Fruit fly (Drosophila melanogaster) whole organism, pupa: ENCODE results near the gene CG8541.

Source experiments
- CG12605 ChIP-seq: fragments of 200-800 bp; sonication (Bioruptor generic); IDR thresholded peaks from 2 replicates; pipeline ENCODE4 v1.3.6; 2022; ENCODE audit warnings: missing biosample characterization, missing genetic modification characterization
- CG15710 ChIP-seq: fragments of 200-800 bp; sonication (Bioruptor generic); optimal IDR thresholded peaks from 2 replicates; lab custom pipeline; 2018; ENCODE audit warnings: missing biosample characterization, mild to moderate bottlenecking, missing genetic modification characterization, moderate library complexity
- CG32121 ChIP-seq: fragments of 200-800 bp; sonication (Bioruptor generic); IDR thresholded peaks from 2 replicates; pipeline ENCODE4 v1.3.6; 2022; ENCODE audit warnings: missing biosample characterization, missing genetic modification characterization
- CG34367 ChIP-seq: fragments of 200-800 bp; sonication (Bioruptor generic); optimal IDR thresholded peaks from 2 replicates; lab custom pipeline; 2018; ENCODE audit warnings: missing biosample characterization, mild to moderate bottlenecking, missing genetic modification characterization
- CG4496 ChIP-seq: fragments of 200-800 bp; sonication (Bioruptor generic); IDR thresholded peaks from 3 replicates; pipeline ENCODE4 v1.3.6; 2022; ENCODE audit warnings: missing biosample characterization, missing genetic modification characterization
- CG8301 ChIP-seq: fragments of 200-800 bp; sonication (Bioruptor generic); optimal IDR thresholded peaks from 2 replicates; lab custom pipeline; 2018; ENCODE audit warnings: missing biosample characterization, mild to moderate bottlenecking, missing genetic modification characterization
- CG9948 ChIP-seq: fragments of 200-800 bp; sonication (Bioruptor generic); optimal IDR thresholded peaks from 2 replicates; lab custom pipeline; 2018; ENCODE audit warnings: missing biosample characterization, mild to moderate bottlenecking, missing genetic modification characterization, moderate library complexity
- D1 ChIP-seq: fragments of 200-800 bp; sonication (Bioruptor generic); optimal IDR thresholded peaks from 2 replicates; lab custom pipeline; 2018; ENCODE audit warnings: missing biosample characterization, mild to moderate bottlenecking, missing genetic modification characterization, moderate library complexity
- EcR ChIP-seq: fragments of 200-800 bp; sonication (Bioruptor generic); optimal IDR thresholded peaks from 3 replicates; lab custom pipeline; 2019; ENCODE audit warnings: missing biosample characterization, missing genetic modification characterization, mild to moderate bottlenecking, moderate library complexity, missing genetic modification reagents
- Snoo ChIP-seq: fragments of 200-800 bp; sonication (Bioruptor generic); optimal IDR thresholded peaks from 3 replicates; lab custom pipeline; 2017; ENCODE audit warnings: missing biosample characterization, mild to moderate bottlenecking, missing genetic modification characterization, inconsistent platforms
- fd96Ca ChIP-seq: fragments of 200-800 bp; sonication (Bioruptor generic); IDR thresholded peaks from 3 replicates; pipeline ENCODE4 v1.3.6; 2022; ENCODE audit warnings: missing biosample characterization, missing genetic modification characterization

DNA sequence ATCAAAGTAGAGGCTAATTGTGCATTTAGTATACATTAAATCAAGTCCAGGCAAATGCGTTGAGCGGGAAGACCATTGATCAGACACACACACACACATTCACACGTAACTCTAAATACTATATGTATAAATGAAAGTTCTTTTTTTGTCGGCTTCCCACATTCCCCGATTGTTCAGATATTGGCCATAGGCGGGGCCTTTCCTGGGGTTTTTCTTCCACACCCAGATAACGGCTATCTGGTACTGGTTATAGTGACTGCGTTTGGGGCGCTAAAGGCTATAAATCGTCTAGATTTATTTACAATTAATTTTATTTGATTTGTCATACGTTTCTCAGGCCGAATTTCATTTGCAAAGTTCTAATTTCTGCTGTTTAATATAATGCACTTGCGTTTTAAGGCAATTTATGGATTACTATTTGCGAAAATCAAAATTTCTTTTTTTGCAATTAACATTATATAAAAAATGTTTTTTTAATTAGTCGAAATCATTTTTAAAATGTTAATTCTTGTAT, 38.5 kb upstream of the CG8541 start:
- TF ChIP-seq D1: no peak
- TF ChIP-seq CG4496 (GFP tag; lab: Robert Waterston, UW): no peak
- TF ChIP-seq CG12605: no peak
- no peak for TF ChIP-seq CG34367 (tag; lab: Kevin White, UChicago)
- no peak for TF ChIP-seq EcR (GFP tag; lab: Kevin White, UChicago)
- TF ChIP-seq CG15710: no peak
- TF ChIP-seq fd96Ca (GFP tag; lab: Robert Waterston, UW): no peak
- no peak for TF ChIP-seq CG9948
- no peak for TF ChIP-seq CG8301 (tag; lab: Kevin White, UChicago)
- TF ChIP-seq CG32121 (GFP tag; lab: Robert Waterston, UW): no peak
- TF ChIP-seq Snoo (tag; lab: Kevin White, UChicago): no peak
